Fruit fly (Drosophila melanogaster): ENCODE measurements around the gene Psn.
A peak's percentile ranks its signal among the peaks of the same experiment; 100 is the strongest.

Psn gene

dm6 chr3L:20398243-20399222 lies 33.7 kb upstream of the Psn start:
- TF ChIP-seq psq (optimal IDR thresholded peaks at IDR 0.05), result no peak
- no peak for TF ChIP-seq Myc (optimal IDR thresholded peaks at IDR 0.05)
- no peak for TF ChIP-seq insv (optimal IDR thresholded peaks at IDR 0.05)
- no peak for TF ChIP-seq ttk (optimal IDR thresholded peaks at IDR 0.05)
- TF ChIP-seq Sin3A (optimal IDR thresholded peaks at IDR 0.05), result no peak
- no peak for TF ChIP-seq h (optimal IDR thresholded peaks at IDR 0.05)

dm6 chr3L:20399550-20400109 lies 32.6 kb upstream of the Psn start:
- TF ChIP-seq Myc (optimal IDR thresholded peaks at IDR 0.05), result no peak
- no peak for TF ChIP-seq Sin3A (optimal IDR thresholded peaks at IDR 0.05)
- TF ChIP-seq ttk (optimal IDR thresholded peaks at IDR 0.05), result no peak
- TF ChIP-seq insv (optimal IDR thresholded peaks at IDR 0.05), result no peak
- TF ChIP-seq psq (optimal IDR thresholded peaks at IDR 0.05), result no peak
- TF ChIP-seq h (optimal IDR thresholded peaks at IDR 0.05), result no peak

dm6 chr3L:20400515-20400914 lies 31.8 kb upstream of the Psn start:
- TF ChIP-seq insv (optimal IDR thresholded peaks at IDR 0.05) (no peak), ttk (optimal IDR thresholded peaks at IDR 0.05) (peak; percentile 98)

- TF ChIP-seq h (optimal IDR thresholded peaks at IDR 0.05) (no peak), ttk (optimal IDR thresholded peaks at IDR 0.05) (no peak), Sin3A (optimal IDR thresholded peaks at IDR 0.05) (no peak), insv (optimal IDR thresholded peaks at IDR 0.05) (peak; percentile 92), psq (optimal IDR thresholded peaks at IDR 0.05) (peak; percentile 89), Myc (optimal IDR thresholded peaks at IDR 0.05) (no peak)
These were observed 31.0 kb upstream of the Psn start, which contains the start of gene trbl for dm6 chr3L:20401026-20401912. Gene trbl (minus strand): TSS chr3L:20401609.

- peak; percentile 83 for TF ChIP-seq psq (optimal IDR thresholded peaks at IDR 0.05)
- TF ChIP-seq ttk (optimal IDR thresholded peaks at IDR 0.05), result no peak
These were observed 29.4 kb upstream of the Psn start for dm6 chr3L:20402665-20403492.

- TF ChIP-seq h (optimal IDR thresholded peaks at IDR 0.05) (no peak), psq (optimal IDR thresholded peaks at IDR 0.05) (peak; percentile 45)
These were observed 28.5 kb upstream of the Psn start for dm6 chr3L:20403493-20404379.

DNA sequence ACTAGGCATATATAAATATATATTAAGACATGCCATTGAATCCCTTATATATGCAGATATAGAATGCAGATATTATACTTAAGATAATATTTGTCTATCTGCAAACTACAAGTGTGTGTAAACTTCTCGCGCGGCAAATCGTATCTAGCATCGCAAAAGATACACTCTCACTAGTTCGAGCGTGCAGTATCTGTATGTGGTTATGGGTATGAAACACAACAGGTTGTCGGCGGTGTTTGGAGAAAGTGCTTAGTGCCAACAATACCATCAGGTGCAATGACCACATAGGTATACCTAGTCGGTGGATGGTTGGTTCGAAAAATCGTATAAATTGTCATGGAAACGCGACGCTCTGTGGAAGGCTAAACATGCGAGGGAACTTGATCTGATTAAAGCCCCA lies 27.8 kb upstream of the Psn start:
- TF ChIP-seq h (optimal IDR thresholded peaks at IDR 0.05) (no peak), psq (optimal IDR thresholded peaks at IDR 0.05) (no peak), Sin3A (optimal IDR thresholded peaks at IDR 0.05) (no peak), insv (optimal IDR thresholded peaks at IDR 0.05) (no peak)

DNA sequence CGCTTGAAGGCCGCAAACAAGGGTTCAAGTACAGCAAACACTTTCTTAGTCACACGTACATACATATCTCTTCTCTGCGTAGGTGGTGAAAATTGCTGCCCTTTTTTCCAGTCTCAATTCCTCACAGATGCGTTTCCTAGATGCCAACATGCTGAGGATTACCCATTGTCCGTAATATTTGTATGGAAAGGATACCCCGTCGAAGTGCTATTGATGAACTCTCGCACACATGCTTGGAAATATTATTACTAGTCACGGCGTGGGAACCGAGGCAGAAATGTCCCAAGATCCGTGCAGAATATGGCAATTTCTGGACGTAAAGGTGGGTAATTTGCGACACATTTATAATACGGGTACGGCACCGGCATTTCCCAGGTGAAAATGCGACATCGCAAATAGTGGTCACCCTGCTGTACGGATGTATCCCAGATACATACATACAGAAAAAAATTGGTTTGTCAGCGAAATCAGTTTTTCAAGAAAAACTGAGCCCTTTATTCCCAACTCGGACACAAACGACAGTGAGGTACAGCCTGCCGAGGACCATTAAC lies 26.9 kb upstream of the Psn start:
- TF ChIP-seq psq (optimal IDR thresholded peaks at IDR 0.05) (no peak), ttk (optimal IDR thresholded peaks at IDR 0.05) (no peak), insv (optimal IDR thresholded peaks at IDR 0.05) (no peak), Myc (optimal IDR thresholded peaks at IDR 0.05) (no peak), Sin3A (optimal IDR thresholded peaks at IDR 0.05) (no peak), h (optimal IDR thresholded peaks at IDR 0.05) (no peak)

DNA sequence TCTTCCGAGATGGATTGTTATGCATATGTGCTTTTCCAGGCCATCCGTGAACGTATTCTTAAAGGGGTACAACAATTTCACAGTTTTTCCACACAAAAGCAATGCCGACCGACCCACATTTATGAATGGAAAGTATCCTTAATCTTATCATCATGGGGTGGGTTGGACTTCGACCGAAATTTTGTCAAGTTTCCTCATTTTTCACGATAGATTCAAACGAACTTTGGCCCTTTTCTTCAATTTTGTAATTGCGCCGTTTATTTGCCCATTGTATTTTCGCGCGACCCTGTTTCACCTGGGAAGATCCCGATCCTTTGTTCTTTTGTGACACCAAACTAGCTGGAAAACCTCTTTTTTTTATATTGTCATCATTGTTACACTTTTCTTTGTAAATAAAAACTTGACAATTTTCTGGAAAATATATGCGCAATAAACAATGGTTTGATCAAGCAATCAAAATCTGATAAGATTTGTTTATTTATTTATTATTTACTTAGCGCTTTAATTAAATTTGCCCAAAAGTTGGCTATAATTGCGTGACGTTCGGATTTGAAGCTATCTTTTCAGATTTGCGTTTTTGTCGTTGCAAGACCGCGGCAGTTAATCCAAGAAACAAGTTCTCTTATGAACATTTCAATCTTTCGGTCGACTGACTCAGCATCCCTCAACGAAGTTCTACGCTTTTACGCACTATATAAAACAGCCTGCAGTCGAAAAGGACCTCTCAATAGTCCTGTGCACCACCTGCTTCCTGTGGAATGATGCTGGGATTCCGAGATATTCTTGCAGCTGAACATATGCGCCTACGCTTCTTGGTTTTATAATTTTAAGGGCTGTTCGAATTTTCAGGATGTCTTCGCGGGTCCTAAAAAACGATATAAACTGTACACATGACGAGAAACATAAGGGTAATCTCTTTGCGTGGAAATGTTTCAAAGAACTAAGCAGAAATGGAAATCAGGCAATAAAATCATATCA lies 26.0 kb upstream of the Psn start:
- TF ChIP-seq ttk (optimal IDR thresholded peaks at IDR 0.05), result no peak
- no peak for TF ChIP-seq insv (optimal IDR thresholded peaks at IDR 0.05)
- TF ChIP-seq Sin3A (optimal IDR thresholded peaks at IDR 0.05), result no peak
- TF ChIP-seq psq (optimal IDR thresholded peaks at IDR 0.05), result no peak
- no peak for TF ChIP-seq h (optimal IDR thresholded peaks at IDR 0.05)
- TF ChIP-seq Myc (optimal IDR thresholded peaks at IDR 0.05), result no peak

DNA sequence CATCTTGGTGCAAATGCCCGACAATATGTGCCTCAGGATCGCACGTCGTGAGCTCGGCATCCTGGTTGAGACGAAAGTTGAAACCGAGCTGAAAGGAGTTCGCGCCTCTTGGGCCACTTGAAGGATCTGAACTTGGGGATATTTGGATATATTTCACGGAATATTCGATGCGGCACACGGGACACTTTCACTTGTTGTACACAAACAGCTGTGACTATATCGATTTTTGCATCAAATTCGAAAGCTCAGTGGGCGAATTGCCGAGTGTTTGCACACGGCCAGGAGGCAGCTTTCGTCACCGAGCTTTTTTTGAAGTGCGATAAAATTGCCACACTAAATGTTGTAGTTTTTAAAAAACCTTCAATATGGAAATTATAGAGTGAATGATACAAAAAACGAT lies 21.9 kb upstream of the Psn start, which contains the start of gene CG13248:
CG13248 (minus strand) TSS at position 222 of the 400 bp plus-strand sequence.
- TF ChIP-seq ttk (optimal IDR thresholded peaks at IDR 0.05), result no peak
- no peak for TF ChIP-seq h (optimal IDR thresholded peaks at IDR 0.05)
- no peak for TF ChIP-seq psq (optimal IDR thresholded peaks at IDR 0.05)
- TF ChIP-seq Myc (optimal IDR thresholded peaks at IDR 0.05), result no peak
- TF ChIP-seq insv (optimal IDR thresholded peaks at IDR 0.05), result no peak
- TF ChIP-seq Sin3A (optimal IDR thresholded peaks at IDR 0.05), result no peak
